Fruit fly (Drosophila melanogaster) whole organism, embryonic: ENCODE data around the gene CG7294.

Experiments
- Hand ChIP-seq: fragments of 200-800 bp; sonication (Bioruptor generic); optimal IDR thresholded peaks from 2 replicates; lab custom pipeline; 2017; ENCODE audit warnings: mild to moderate bottlenecking, missing biosample characterization, missing genetic modification reagents, missing genetic modification characterization
- bigmax ChIP-seq: fragments of 200-800 bp; sonication (Bioruptor generic); optimal IDR thresholded peaks from 2 replicates; lab custom pipeline; 2018; ENCODE audit warnings: missing biosample characterization, mild to moderate bottlenecking, missing genetic modification characterization
- eve ChIP-seq, 2 experiments: fragments of >200 bp; optimal IDR thresholded peaks; 2 replicates each; lab custom pipeline; 2017; ENCODE audit warnings: missing biosample characterization in 2 of 2, missing genetic modification characterization in 2 of 2

DNA sequence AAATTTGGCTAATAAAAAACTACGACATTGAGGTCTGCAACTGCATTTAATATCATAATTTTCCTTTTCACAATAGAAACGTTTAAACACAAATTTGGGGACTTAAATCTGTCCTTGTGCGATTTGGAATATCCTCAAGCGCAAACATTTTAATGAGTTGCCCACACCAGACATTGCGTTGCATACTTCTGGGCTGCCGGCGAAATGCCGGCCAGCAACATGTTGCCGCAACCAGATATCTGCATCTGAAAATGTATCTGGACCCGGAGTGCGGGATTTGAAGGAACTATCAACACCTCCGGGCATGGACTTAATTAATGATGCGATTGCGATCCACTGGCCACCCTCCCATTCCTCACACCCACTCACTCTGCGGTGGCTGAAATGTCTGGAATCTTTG lies 34.6 kb downstream of the CG7294 start:
- TF ChIP-seq bigmax (GFP tag; lab: Kevin White, UChicago) (no peak), Hand (no peak), eve (GFP tag; optimal IDR thresholded peaks at IDR 0.05; lab: Kevin White, UChicago) (no peak)
